Worm (Caenorhabditis elegans): ENCODE data around the gene msi-1.

Gene msi-1

ce11 chrIII:3978438-3978837 is 2.2 kb upstream of the msi-1 start:
- TF ChIP-seq nhr-67 (tag; optimal IDR thresholded peaks at IDR 0.05) (no peak), nhr-25 (tag; optimal IDR thresholded peaks at IDR 0.05) (peak; percentile 46), lin-39 (tag; optimal IDR thresholded peaks at IDR 0.05) (peak; percentile 38), pha-4 (tag; optimal IDR thresholded peaks at IDR 0.05) (peak; percentile 25)

- no peak for TF ChIP-seq egl-5 (tag; optimal IDR thresholded peaks at IDR 0.05)
- peak; percentile 26 for TF ChIP-seq elt-2 (tag; optimal IDR thresholded peaks at IDR 0.05)
- peak; percentile 5 for TF ChIP-seq pha-4 (tag; optimal IDR thresholded peaks at IDR 0.05)
Measured at ce11 chrIII:3976992-3977391, 801 bp upstream of the msi-1 start.

- TF ChIP-seq pha-4 (tag; optimal IDR thresholded peaks at IDR 0.05): peak; percentile 84
- TF ChIP-seq ceh-16 (tag; optimal IDR thresholded peaks at IDR 0.05): no peak
- no peak for TF ChIP-seq lin-39 (tag; optimal IDR thresholded peaks at IDR 0.05)
Measured at ce11 chrIII:3975008-3975407, 1.2 kb downstream of the msi-1 start.

ce11 chrIII:3974503-3974902 is 1.7 kb downstream of the msi-1 start:
- TF ChIP-seq nfya-1 (tag; optimal IDR thresholded peaks at IDR 0.05; ENCODE audit: insufficient read depth) (peak; percentile 75), lin-39 (tag; optimal IDR thresholded peaks at IDR 0.05) (no peak)

ce11 chrIII:3972687-3973086 is 3.5 kb downstream of the msi-1 start, which contains the start of gene R10E9.4:
R10E9.4 (minus strand) TSS chrIII:3972787.
- no peak for TF ChIP-seq nhr-12 (tag; optimal IDR thresholded peaks at IDR 0.05)
- TF ChIP-seq egl-5 (tag; optimal IDR thresholded peaks at IDR 0.05): no peak
- TF ChIP-seq eor-1 (tag; optimal IDR thresholded peaks at IDR 0.05): no peak
- no peak for TF ChIP-seq ceh-82 (tag; optimal IDR thresholded peaks at IDR 0.05)
- TF ChIP-seq ceh-9 (tag; optimal IDR thresholded peaks at IDR 0.05): no peak
- no peak for TF ChIP-seq nhr-25 (tag; optimal IDR thresholded peaks at IDR 0.05)
- TF ChIP-seq aly-2 (tag; optimal IDR thresholded peaks at IDR 0.05): no peak
- TF ChIP-seq unc-39 (tag; optimal IDR thresholded peaks at IDR 0.05): no peak
- no peak for TF ChIP-seq ZK546.5 (tag; optimal IDR thresholded peaks at IDR 0.05)
- TF ChIP-seq snpc-4 (tag; optimal IDR thresholded peaks at IDR 0.05): no peak
- TF ChIP-seq fos-1 (tag; optimal IDR thresholded peaks at IDR 0.05): no peak
- TF ChIP-seq fkh-10 (GFP tag; optimal IDR thresholded peaks at IDR 0.05): no peak

- no peak for TF ChIP-seq ama-1 (optimal IDR thresholded peaks at IDR 0.05)
- TF ChIP-seq nhr-23 (tag; optimal IDR thresholded peaks at IDR 0.05): no peak
- no peak for TF ChIP-seq nhr-25 (tag; optimal IDR thresholded peaks at IDR 0.05)
- no peak for TF ChIP-seq elt-3 (tag; optimal IDR thresholded peaks at IDR 0.05)
- no peak for TF ChIP-seq hmg-11 (tag; optimal IDR thresholded peaks at IDR 0.05)
- TF ChIP-seq nhr-237 (tag; optimal IDR thresholded peaks at IDR 0.05): no peak
- no peak for TF ChIP-seq unc-62 (GFP tag; optimal IDR thresholded peaks at IDR 0.05)
- no peak for TF ChIP-seq nhr-43 (tag; optimal IDR thresholded peaks at IDR 0.05; ENCODE audit: poor library complexity, severe bottlenecking)
- TF ChIP-seq elt-2 (tag; optimal IDR thresholded peaks at IDR 0.05): no peak
- TF ChIP-seq snpc-4 (tag; optimal IDR thresholded peaks at IDR 0.05): no peak
- no peak for TF ChIP-seq R02D3.7 (tag; optimal IDR thresholded peaks at IDR 0.05)
- TF ChIP-seq nhr-12 (tag; optimal IDR thresholded peaks at IDR 0.05): no peak
- no peak for TF ChIP-seq unc-39 (tag; optimal IDR thresholded peaks at IDR 0.05)
- TF ChIP-seq nhr-11 (tag; optimal IDR thresholded peaks at IDR 0.05): no peak
Measured at ce11 chrIII:3970395-3970794, 5.8 kb downstream of the msi-1 start.

- TF ChIP-seq tbx-2 (tag; optimal IDR thresholded peaks at IDR 0.05) (no peak), lin-39 (tag; optimal IDR thresholded peaks at IDR 0.05) (peak; percentile 38)
Measured at ce11 chrIII:3969133-3969532, 7.1 kb downstream of the msi-1 start.

- TF ChIP-seq egl-27 (tag; optimal IDR thresholded peaks at IDR 0.05) (no peak), nhr-67 (tag; optimal IDR thresholded peaks at IDR 0.05) (no peak), nfya-1 (tag; optimal IDR thresholded peaks at IDR 0.05; ENCODE audit: insufficient read depth) (no peak), elt-2 (tag; optimal IDR thresholded peaks at IDR 0.05) (no peak), fkh-10 (GFP tag; optimal IDR thresholded peaks at IDR 0.05) (no peak), nhr-77 (tag; optimal IDR thresholded peaks at IDR 0.05) (no peak), elt-3 (tag; optimal IDR thresholded peaks at IDR 0.05) (no peak), ztf-4 (tag; optimal IDR thresholded peaks at IDR 0.05) (no peak), ZK546.5 (tag; optimal IDR thresholded peaks at IDR 0.05) (no peak), egl-5 (tag; optimal IDR thresholded peaks at IDR 0.05) (no peak)
Measured at ce11 chrIII:3966143-3966542, 10.0 kb downstream of the msi-1 start.

Measured in whole organism, L3 larva.